In the genomic region with DNA sequence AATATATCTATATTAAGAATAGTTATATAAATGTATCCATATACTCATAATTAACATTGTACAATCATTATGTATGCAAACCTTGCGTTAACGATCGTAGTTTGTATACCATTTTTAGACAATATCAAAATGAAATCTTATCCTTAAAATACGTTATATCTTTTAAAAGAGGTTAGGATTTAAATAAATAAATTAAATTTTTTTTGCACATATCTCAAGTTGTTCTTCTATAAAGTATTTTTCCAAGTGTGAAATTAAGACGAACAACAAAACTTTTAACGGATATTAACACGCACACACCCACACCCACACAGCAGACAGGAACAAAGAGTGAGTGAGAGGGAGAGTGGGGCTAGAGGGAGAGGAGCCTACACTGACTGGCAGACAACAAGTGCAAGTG, we compare ENCODE assay signal across 1 fruit fly cellular context.
TF ChIP-seq lines count a peak whose summit lies in the region.

No protein-coding gene starts in this region.

TF ChIP-seq in whole organism, prepupa, 60 proteins besides CTCF, POLR2A, EP300 and RAD21 (continued from another document):
- TF ChIP-seq CG15336 (GFP tag; IDR thresholded peaks at IDR 0.05; lab: Robert Waterston, UW): peak; percentile 37; the same call in 1 of the 2 replicates
- peak; percentile 60 for TF ChIP-seq achi (GFP tag; optimal IDR thresholded peaks at IDR 0.05; lab: Kevin White, UChicago)
- no peak for TF ChIP-seq Sox102F (GFP tag; optimal IDR thresholded peaks at IDR 0.05; lab: Kevin White, UChicago)
- TF ChIP-seq CG8632 (GFP tag; optimal IDR thresholded peaks at IDR 0.05; lab: Kevin White, UChicago): peak; percentile 72
- peak; percentile 21 for TF ChIP-seq Hr39 (GFP tag; optimal IDR thresholded peaks at IDR 0.05; lab: Kevin White, UChicago)
- TF ChIP-seq CG11294 (GFP tag; IDR thresholded peaks at IDR 0.05; lab: Robert Waterston, UW): no peak
- peak; percentile 41 for TF ChIP-seq net (GFP tag; optimal IDR thresholded peaks at IDR 0.05; lab: Kevin White, UChicago)
- TF ChIP-seq pdm3 (GFP tag; optimal IDR thresholded peaks at IDR 0.05; lab: Kevin White, UChicago): peak; percentile 68
- peak; percentile 69 for TF ChIP-seq CG3919 (GFP tag; optimal IDR thresholded peaks at IDR 0.05; lab: Kevin White, UChicago)
- no peak for TF ChIP-seq eg (GFP tag; IDR thresholded peaks at IDR 0.05; lab: Robert Waterston, UW)
- peak; percentile 64 for TF ChIP-seq CG9139 (GFP tag; optimal IDR thresholded peaks at IDR 0.05; lab: Kevin White, UChicago)
- peak; percentile 80 to 84 for TF ChIP-seq ss (GFP tag; optimal IDR thresholded peaks at IDR 0.05; lab: Kevin White, UChicago)
- TF ChIP-seq CG6792 (GFP tag; optimal IDR thresholded peaks at IDR 0.05; lab: Kevin White, UChicago): peak; percentile 60
- no peak for TF ChIP-seq Blimp-1 (GFP tag; optimal IDR thresholded peaks at IDR 0.05; lab: Kevin White, UChicago)
- peak; percentile 64 for TF ChIP-seq spab (GFP tag; optimal IDR thresholded peaks at IDR 0.05; lab: Kevin White, UChicago)
- TF ChIP-seq CG4318 (GFP tag; optimal IDR thresholded peaks at IDR 0.05; lab: Kevin White, UChicago): peak; percentile 26
- TF ChIP-seq CG10631 (GFP tag; optimal IDR thresholded peaks at IDR 0.05; lab: Kevin White, UChicago): peak; percentile 72
- no peak for TF ChIP-seq dac (GFP tag; optimal IDR thresholded peaks at IDR 0.05; lab: Kevin White, UChicago)
- TF ChIP-seq Ets21C (GFP tag; optimal IDR thresholded peaks at IDR 0.05; lab: Kevin White, UChicago): no peak
- TF ChIP-seq Eip78C (GFP tag; lab: Kevin White, UChicago): peak; percentile 92
- TF ChIP-seq CG6276 (GFP tag; optimal IDR thresholded peaks at IDR 0.05; lab: Kevin White, UChicago): no peak
- peak; percentile 77 for TF ChIP-seq CG6808 (GFP tag; optimal IDR thresholded peaks at IDR 0.05; lab: Kevin White, UChicago)
- no peak for TF ChIP-seq fkh (GFP tag; optimal IDR thresholded peaks at IDR 0.05; lab: Kevin White, UChicago)
- peak; percentile 13 for TF ChIP-seq CG8319 (GFP tag; optimal IDR thresholded peaks at IDR 0.05; lab: Kevin White, UChicago)
- TF ChIP-seq Met (GFP tag; optimal IDR thresholded peaks at IDR 0.05; lab: Kevin White, UChicago): peak; percentile 58
- TF ChIP-seq CG7368 (GFP tag; optimal IDR thresholded peaks at IDR 0.05; lab: Kevin White, UChicago): peak; percentile 20
- TF ChIP-seq lz (GFP tag; optimal IDR thresholded peaks at IDR 0.05; lab: Kevin White, UChicago): peak; percentile 45
- peak; percentile 35 for TF ChIP-seq CG11902 (GFP tag; optimal IDR thresholded peaks at IDR 0.05; lab: Kevin White, UChicago)
- TF ChIP-seq CG6854 (GFP tag; optimal IDR thresholded peaks at IDR 0.05; lab: Kevin White, UChicago): no peak
- TF ChIP-seq topi (GFP tag; optimal IDR thresholded peaks at IDR 0.05; lab: Kevin White, UChicago): peak; percentile 41
- no peak for TF ChIP-seq fd85E (GFP tag; optimal IDR thresholded peaks at IDR 0.05; lab: Kevin White, UChicago)
- TF ChIP-seq Sox15 (GFP tag; optimal IDR thresholded peaks at IDR 0.05; lab: Kevin White, UChicago): peak; percentile 36
- TF ChIP-seq CG11762 (GFP tag; optimal IDR thresholded peaks at IDR 0.05; lab: Kevin White, UChicago; ENCODE audit: insufficient read depth): peak; percentile 22
- TF ChIP-seq fd59A (GFP tag; optimal IDR thresholded peaks at IDR 0.05; lab: Kevin White, UChicago): peak; percentile 62
- TF ChIP-seq svp (GFP tag; lab: Kevin White, UChicago): peak; percentile 65
- TF ChIP-seq CG31627 (GFP tag; optimal IDR thresholded peaks at IDR 0.05; lab: Kevin White, UChicago): peak; percentile 3
